Fruit fly (Drosophila melanogaster) whole organism, embryonic: ENCODE measurements around the gene Uba5.

ENCODE experiments used
- Aef1 ChIP-seq: fragments of 200-800 bp; sonication (Bioruptor generic); IDR thresholded peaks from 3 replicates; pipeline ENCODE4 v1.3.6; 2022; ENCODE audit warnings: missing biosample characterization, missing genetic modification characterization
- BEAF-32 ChIP-seq: fragments of 200-800 bp; sonication (Bioruptor generic); optimal IDR thresholded peaks from 3 replicates; lab custom pipeline; 2017; ENCODE audit warnings: missing biosample characterization, missing genetic modification characterization, mild to moderate bottlenecking, moderate library complexity, missing genetic modification reagents
- CG10543 ChIP-seq: fragments of 200-800 bp; sonication (Bioruptor generic); optimal IDR thresholded peaks from 3 replicates; lab custom pipeline; 2017; ENCODE audit warnings: missing biosample characterization, mild to moderate bottlenecking, missing genetic modification characterization, moderate library complexity
- CG11247 ChIP-seq: fragments of 200-800 bp; sonication (Bioruptor generic); IDR thresholded peaks from 2 replicates; pipeline ENCODE4 v1.3.6; 2022; ENCODE audit warnings: missing biosample characterization, missing genetic modification characterization
- CG12391 ChIP-seq: fragments of 200-800 bp; sonication (Bioruptor generic); optimal IDR thresholded peaks from 3 replicates; lab custom pipeline; 2018; ENCODE audit warnings: missing biosample characterization, mild to moderate bottlenecking, missing genetic modification characterization, moderate library complexity
- CG12769 ChIP-seq: fragments of 200-800 bp; sonication (Bioruptor generic); optimal IDR thresholded peaks from 2 replicates; lab custom pipeline; 2019; ENCODE audit warnings: missing biosample characterization, mild to moderate bottlenecking, missing genetic modification characterization, moderate library complexity
- CG13424 ChIP-seq: fragments of 200-800 bp; sonication (Bioruptor generic); optimal IDR thresholded peaks from 2 replicates; lab custom pipeline; 2019; ENCODE audit warnings: missing biosample characterization, mild to moderate bottlenecking, missing genetic modification characterization, moderate library complexity
- CG13775 ChIP-seq: fragments of 200-800 bp; sonication (Bioruptor generic); optimal IDR thresholded peaks from 3 replicates; lab custom pipeline; 2017; ENCODE audit warnings: missing biosample characterization, mild to moderate bottlenecking, missing genetic modification characterization
- CG14667 ChIP-seq: fragments of 200-800 bp; sonication (Bioruptor generic); IDR thresholded peaks from 2 replicates; pipeline ENCODE4 v1.3.6; 2022; ENCODE audit warnings: missing biosample characterization, missing genetic modification characterization
- CG1602 ChIP-seq: fragments of 200-800 bp; sonication (Bioruptor generic); optimal IDR thresholded peaks from 3 replicates; lab custom pipeline; 2016; ENCODE audit warnings: missing biosample characterization, missing genetic modification characterization
- CG1647 ChIP-seq: fragments of 200-800 bp; sonication (Bioruptor generic); optimal IDR thresholded peaks from 3 replicates; lab custom pipeline; 2016; ENCODE audit warnings: missing biosample characterization, missing genetic modification characterization
- CG17186 ChIP-seq: fragments of 200-800 bp; sonication (Bioruptor generic); optimal IDR thresholded peaks from 3 replicates; lab custom pipeline; 2017; ENCODE audit warnings: missing biosample characterization, missing genetic modification reagents, missing genetic modification characterization
- CG17385 ChIP-seq: fragments of 200-800 bp; sonication (Bioruptor generic); optimal IDR thresholded peaks from 3 replicates; lab custom pipeline; 2018; ENCODE audit warnings: missing biosample characterization, mild to moderate bottlenecking, missing genetic modification characterization
- CG17612 ChIP-seq: fragments of 200-800 bp; sonication (Bioruptor generic); IDR thresholded peaks from 2 replicates; pipeline ENCODE4 v1.3.6; 2022; ENCODE audit warnings: missing biosample characterization, missing genetic modification characterization
- CG1832 ChIP-seq: fragments of 200-800 bp; sonication (Bioruptor generic); optimal IDR thresholded peaks from 2 replicates; lab custom pipeline; 2017; ENCODE audit warnings: missing biosample characterization, mild to moderate bottlenecking, missing genetic modification characterization, inconsistent platforms
- CG2129 ChIP-seq: fragments of 200-800 bp; sonication (Bioruptor generic); IDR thresholded peaks from 2 replicates; pipeline ENCODE4 v1.3.6; 2022; ENCODE audit warnings: missing biosample characterization, missing genetic modification characterization; ENCODE audit not compliant: partially characterized antibody
- CG3065 ChIP-seq: fragments of 200-800 bp; sonication (Bioruptor generic); optimal IDR thresholded peaks from 2 replicates; lab custom pipeline; 2016; ENCODE audit warnings: missing biosample characterization, missing genetic modification characterization
- CG42726 ChIP-seq: fragments of 200-800 bp; sonication (Bioruptor generic); IDR thresholded peaks from 2 replicates; pipeline ENCODE4 v1.3.6; 2022; ENCODE audit warnings: missing biosample characterization, missing genetic modification characterization; ENCODE audit not compliant: partially characterized antibody
- CG8290 ChIP-seq, 3 experiments: fragments of 200-800 bp; sonication (Bioruptor generic); optimal IDR thresholded peaks; 2 replicates each; lab custom pipeline; 2016 to 2019; ENCODE audit warnings: missing biosample characterization in 3 of 3, missing genetic modification characterization in 3 of 3, mild to moderate bottlenecking in 2 of 3, moderate library complexity in 1 of 3
- D19B ChIP-seq: fragments of 200-800 bp; sonication (Bioruptor generic); optimal IDR thresholded peaks from 2 replicates; lab custom pipeline; 2017; ENCODE audit warnings: missing biosample characterization, mild to moderate bottlenecking, missing genetic modification characterization
- Dll ChIP-seq: fragments of 200-800 bp; sonication (Bioruptor generic); IDR thresholded peaks from 4 replicates; pipeline ENCODE4 v1.3.6; 2022; ENCODE audit warnings: missing biosample characterization, missing genetic modification characterization; ENCODE audit not compliant: partially characterized antibody
- E2f2 ChIP-seq: fragments of 200-800 bp; sonication (Bioruptor generic); IDR thresholded peaks from 2 replicates; pipeline ENCODE4 v1.3.6; 2022; ENCODE audit warnings: missing biosample characterization, missing genetic modification characterization
- Lim3 ChIP-seq: fragments of 200-800 bp; sonication (Bioruptor generic); IDR thresholded peaks from 2 replicates; pipeline ENCODE4 v1.3.6; 2022; ENCODE audit warnings: missing biosample characterization, missing genetic modification characterization
- Max ChIP-seq: fragments of 200-800 bp; sonication (Bioruptor generic); optimal IDR thresholded peaks from 2 replicates; lab custom pipeline; 2016; ENCODE audit warnings: missing biosample characterization, mild to moderate bottlenecking, missing genetic modification characterization
- NC2α ChIP-seq: fragments of 200-800 bp; sonication (Bioruptor generic); optimal IDR thresholded peaks from 2 replicates; lab custom pipeline; 2016; ENCODE audit warnings: missing biosample characterization, missing genetic modification characterization
- Pdp1 ChIP-seq, 2 experiments: fragments of 200-800 bp; sonication (Bioruptor generic); optimal IDR thresholded peaks; 3 replicates each; lab custom pipeline; 2016; ENCODE audit warnings: missing biosample characterization in 2 of 2, missing genetic modification characterization in 2 of 2, mild to moderate bottlenecking in 1 of 2, moderate library complexity in 1 of 2
- Poxn ChIP-seq: fragments of 200-800 bp; sonication (Bioruptor generic); IDR thresholded peaks from 2 replicates; pipeline ENCODE4 v1.3.6; 2022; ENCODE audit warnings: missing biosample characterization, missing genetic modification characterization
- Six4 ChIP-seq: fragments of 200-800 bp; sonication (Bioruptor generic); optimal IDR thresholded peaks from 2 replicates; lab custom pipeline; 2016; ENCODE audit warnings: missing biosample characterization, missing genetic modification characterization
- aop ChIP-seq: fragments of 200-800 bp; sonication (Bioruptor generic); IDR thresholded peaks from 2 replicates; pipeline ENCODE4 v1.3.6; 2022; ENCODE audit warnings: missing biosample characterization, missing genetic modification characterization
- ap ChIP-seq: fragments of 200-800 bp; sonication (Bioruptor generic); IDR thresholded peaks from 2 replicates; pipeline ENCODE4 v1.3.6; 2022; ENCODE audit warnings: missing biosample characterization, missing genetic modification characterization
- cato ChIP-seq: fragments of 200-800 bp; sonication (Bioruptor generic); optimal IDR thresholded peaks from 2 replicates; lab custom pipeline; 2016; ENCODE audit warnings: missing biosample characterization, missing genetic modification characterization, borderline replicate concordance
- ci ChIP-seq: fragments of 200-800 bp; sonication (Bioruptor generic); IDR thresholded peaks from 3 replicates; pipeline ENCODE4 v1.3.6; 2022; ENCODE audit warnings: missing biosample characterization, missing genetic modification characterization
- crol ChIP-seq: fragments of 200-800 bp; sonication (Bioruptor generic); IDR thresholded peaks from 2 replicates; pipeline ENCODE4 v1.3.6; 2022; ENCODE audit warnings: missing biosample characterization, missing genetic modification characterization
- eve ChIP-seq, 2 experiments: fragments of >200 bp; optimal IDR thresholded peaks; 2 replicates each; lab custom pipeline; 2017; ENCODE audit warnings: missing biosample characterization in 2 of 2, missing genetic modification characterization in 2 of 2
- fd102C ChIP-seq: fragments of 200-800 bp; sonication (Bioruptor generic); optimal IDR thresholded peaks from 2 replicates; lab custom pipeline; 2018; ENCODE audit warnings: missing biosample characterization, mild to moderate bottlenecking, missing genetic modification characterization, moderate library complexity
- gcm2 ChIP-seq: fragments of 200-800 bp; sonication (Bioruptor generic); optimal IDR thresholded peaks from 2 replicates; lab custom pipeline; 2016; ENCODE audit warnings: missing biosample characterization, missing genetic modification characterization
- klu ChIP-seq: fragments of 200-800 bp; sonication (Bioruptor generic); IDR thresholded peaks from 2 replicates; pipeline ENCODE4 v1.3.6; 2022; ENCODE audit warnings: missing biosample characterization, missing genetic modification characterization
- pho ChIP-seq: fragments of 200-800 bp; sonication (Bioruptor generic); optimal IDR thresholded peaks from 2 replicates; lab custom pipeline; 2016; ENCODE audit warnings: missing biosample characterization, missing genetic modification characterization
- pnt ChIP-seq: fragments of 200-800 bp; sonication (Bioruptor generic); optimal IDR thresholded peaks from 3 replicates; lab custom pipeline; 2016; ENCODE audit warnings: missing biosample characterization, missing genetic modification characterization
- prd ChIP-seq, 3 experiments: fragments of >200 bp in 2 of 3; fragments of 200-800 bp in 1 of 3; sonication (Bioruptor generic) in 1 of 3; optimal IDR thresholded peaks in 2 of 3; IDR thresholded peaks in 1 of 3; 2 replicates in 2 of 3; 3 replicates in 1 of 3; pipeline versions ENCODE4 v1.3.6 to Lab custom; 2017 to 2022; ENCODE audit warnings: missing biosample characterization in 1 of 3, missing genetic modification characterization in 1 of 3
- pzg ChIP-seq: fragments of 200-800 bp; sonication (Bioruptor generic); optimal IDR thresholded peaks from 3 replicates; lab custom pipeline; 2018; ENCODE audit warnings: missing biosample characterization, mild to moderate bottlenecking, missing genetic modification characterization, moderate library complexity
- sens ChIP-seq: fragments of 200-800 bp; sonication (Bioruptor generic); peaks from one replicate; lab custom pipeline; 2016; ENCODE audit warnings: missing biosample characterization, missing genetic modification characterization
- sna ChIP-seq: fragments of 200-800 bp; sonication (Bioruptor generic); IDR thresholded peaks from 2 replicates; pipeline ENCODE4 v1.3.6; 2022; ENCODE audit warnings: missing biosample characterization, missing genetic modification characterization; ENCODE audit not compliant: partially characterized antibody
- sug ChIP-seq: fragments of 200-800 bp; optimal IDR thresholded peaks from 2 replicates; lab custom pipeline; 2019; ENCODE audit warnings: missing biosample characterization, mild to moderate bottlenecking, missing genetic modification characterization, moderate library complexity
- tgo ChIP-seq: fragments of 200-800 bp; sonication (Bioruptor generic); IDR thresholded peaks from 3 replicates; pipeline ENCODE4 v1.3.6; 2022; ENCODE audit warnings: missing biosample characterization, missing genetic modification characterization
- twi ChIP-seq: fragments of 200-800 bp; optimal IDR thresholded peaks from 2 replicates; lab custom pipeline; 2019; ENCODE audit warnings: missing biosample characterization, mild to moderate bottlenecking, missing genetic modification characterization, moderate library complexity
- vvl ChIP-seq: fragments of 200-800 bp; sonication (Bioruptor generic); IDR thresholded peaks from 2 replicates; pipeline ENCODE4 v1.3.6; 2022; ENCODE audit warnings: missing biosample characterization, missing genetic modification characterization
- yki ChIP-seq: fragments of >200 bp; optimal IDR thresholded peaks from 3 replicates; lab custom pipeline; 2018

The Uba5 gene

dm6 chrX:11453638-11454037 lies 29.7 kb upstream of the Uba5 start (continued):
- no peak for TF ChIP-seq aop (GFP tag; lab: Robert Waterston, UW)
- no peak for TF ChIP-seq pho (GFP tag; lab: Kevin White, UChicago)
- no peak for TF ChIP-seq D19B (GFP tag; lab: Kevin White, UChicago)
- no peak for TF ChIP-seq prd (optimal IDR thresholded peaks at IDR 0.05; lab: Kevin White, UChicago)
- TF ChIP-seq prd (GFP tag; IDR thresholded peaks at IDR 0.05; lab: Robert Waterston, UW) = no peak
- no peak for TF ChIP-seq pzg
- TF ChIP-seq Aef1 = 0 out of 3 replicates have a peak, but pooled peaks have one; percentile 16
- TF ChIP-seq sens (GFP tag; lab: Kevin White, UChicago) = peak; percentile 50
- peak; percentile 80 for TF ChIP-seq CG17385
- TF ChIP-seq crol (GFP tag; lab: Robert Waterston, UW) = peak; percentile 72
- no peak for TF ChIP-seq fd102C
- TF ChIP-seq CG1647 = no peak

dm6 chrX:11454189-11454882 lies 29.0 kb upstream of the Uba5 start, which contains the start of the genes Evi5 and HP5:
TSS of gene Evi5 (minus strand) at chrX:11454386.
TSS of gene HP5 (plus strand) at chrX:11454786.
- TF ChIP-seq tgo (GFP tag; lab: Robert Waterston, UW) (peak; percentile 64), Lim3 (GFP tag; lab: Robert Waterston, UW) (no peak), eve (GFP tag; optimal IDR thresholded peaks at IDR 0.05; lab: Kevin White, UChicago) (peak in 1 of 2 experiments; percentile 32), Dll (GFP tag; lab: Robert Waterston, UW) (peak; percentile 47; the same call in 2 of the 4 replicates), Max (GFP tag; lab: Kevin White, UChicago) (peak; percentile 2), sug (tag; lab: Kevin White, UChicago) (peak; percentile 58), Poxn (no peak), klu (GFP tag; lab: Robert Waterston, UW) (peak; percentile 65; the same call in 1 of the 2 replicates), gcm2 (GFP tag; lab: Kevin White, UChicago) (no peak), CG17612 (no peak), CG1832 (no peak), E2f2 (GFP tag; lab: Robert Waterston, UW) (peak; percentile 53), CG2129 (GFP tag; lab: Robert Waterston, UW) (no peak), Six4 (GFP tag; lab: Kevin White, UChicago) (no peak), CG11247 (GFP tag; lab: Robert Waterston, UW) (peak; percentile 51; the same call in 1 of the 2 replicates), CG42726 (0 out of 2 replicates have a peak, but pooled peaks have one; percentile 46), CG12769 (peak; percentile 44), CG12391 (peak; percentile 49), sna (GFP tag; lab: Robert Waterston, UW) (no peak), CG10543 (GFP tag; lab: Kevin White, UChicago) (peak; percentile 29), CG13775 (peak; percentile 25), CG8290 (GFP tag; optimal IDR thresholded peaks at IDR 0.05; lab: Kevin White, UChicago) (peak; percentile 23), CG8290 (tag; optimal IDR thresholded peaks at IDR 0.05; lab: Kevin White, UChicago) (peak in 1 of 2 experiments; percentile 51), ci (GFP tag; lab: Robert Waterston, UW) (0 out of 3 replicates have a peak, but pooled peaks have one; percentile 40), CG1602 (peak; percentile 58), twi (tag; lab: Kevin White, UChicago) (no peak), BEAF-32 (peak; percentile 72), Pdp1 (GFP tag; optimal IDR thresholded peaks at IDR 0.05; lab: Kevin White, UChicago) (peak; percentile 60 to 82), sens (GFP tag; lab: Kevin White, UChicago) (peak; percentile 87), yki (no peak), pnt (peak; percentile 31), cato (GFP tag; lab: Kevin White, UChicago) (no peak), CG14667 (GFP tag; lab: Robert Waterston, UW) (0 out of 2 replicates have a peak, but pooled peaks have one; percentile 25), CG3065 (GFP tag; lab: Kevin White, UChicago) (no peak), CG13424 (tag; lab: Kevin White, UChicago) (peak; percentile 33), CG17186 (GFP tag; lab: Kevin White, UChicago) (peak; percentile 43), NC2α (GFP tag; lab: Kevin White, UChicago) (no peak), ap (GFP tag; lab: Robert Waterston, UW) (peak; percentile 44; the same call in 1 of the 2 replicates), vvl (peak; percentile 29; the same call in 1 of the 2 replicates)
